Worm (Caenorhabditis elegans): ENCODE data around the gene K02A2.1.

Gene K02A2.1

DNA sequence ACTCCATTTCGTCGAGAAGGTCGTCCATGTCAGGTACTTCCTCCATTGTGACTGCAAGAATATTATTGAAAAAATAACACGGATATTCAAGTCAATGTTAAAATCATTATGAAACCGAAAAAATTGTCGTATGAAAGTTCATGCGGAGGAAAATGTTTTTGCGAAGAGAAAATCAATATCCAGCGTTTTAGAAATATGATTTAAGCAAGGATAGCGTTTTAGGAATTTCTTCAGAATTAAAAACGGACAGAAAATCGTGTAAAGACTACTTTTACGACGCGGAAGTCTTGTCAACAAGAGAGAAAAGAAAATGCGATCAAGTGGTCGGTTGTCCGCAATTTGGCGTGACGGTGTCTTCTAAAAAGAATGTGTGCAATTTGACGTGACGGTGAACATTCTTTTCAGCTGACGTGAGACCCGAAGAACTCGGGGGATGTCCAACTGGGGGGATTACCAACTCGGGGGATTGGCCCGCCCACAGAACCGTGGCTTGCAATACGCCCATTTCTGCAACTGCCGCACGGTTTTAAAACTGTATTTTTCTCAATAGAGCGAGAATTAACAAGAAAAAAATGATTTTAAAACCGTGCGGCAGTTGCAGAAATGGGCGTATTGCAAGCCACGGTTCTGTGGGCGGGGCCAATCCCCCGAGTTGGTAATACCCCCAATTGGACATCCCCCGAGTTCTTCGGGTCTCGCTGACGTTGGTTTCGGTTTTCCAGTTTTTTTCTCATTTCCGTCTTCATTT is 43.6 kb downstream of the K02A2.1 start, which contains the start of the genes aka-1 and ubc-6:
Gene aka-1, minus strand, starts transcription at position 51 of the 748 bp plus-strand sequence.
Gene ubc-6, plus strand, starts transcription at position 701 of the 748 bp plus-strand sequence.
- TF ChIP-seq him-1 (tag; optimal IDR thresholded peaks at IDR 0.05) (peak; percentile 78), W03F9.2 (tag; optimal IDR thresholded peaks at IDR 0.05) (peak; percentile 71), dao-5 (tag; optimal IDR thresholded peaks at IDR 0.05) (peak; percentile 7)

DNA sequence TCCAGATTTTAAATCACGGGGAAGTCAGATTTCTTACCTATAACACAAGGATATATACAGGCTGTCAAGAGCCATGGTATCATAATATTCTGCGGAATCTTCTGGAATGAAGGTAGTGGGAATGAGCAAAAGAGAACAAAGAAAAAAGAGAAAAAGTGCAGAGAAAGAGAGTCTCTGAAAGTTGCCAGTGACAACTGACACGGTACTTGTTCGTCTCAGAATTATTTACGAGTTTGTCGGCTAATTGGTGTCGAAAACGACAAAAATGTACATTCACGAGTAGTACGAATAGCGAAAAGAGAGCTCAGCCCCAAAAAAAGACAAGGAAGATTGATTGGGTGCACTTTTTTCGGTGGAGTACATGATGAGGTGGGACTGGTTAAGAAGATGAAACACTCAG is 48.0 kb downstream of the K02A2.1 start, which contains the start of gene cah-2:
Gene cah-2, minus strand, starts transcription at position 101 of the 400 bp plus-strand sequence.
- TF ChIP-seq him-1 (tag; optimal IDR thresholded peaks at IDR 0.05): no peak
- no peak for TF ChIP-seq dao-5 (tag; optimal IDR thresholded peaks at IDR 0.05)
- TF ChIP-seq W03F9.2 (tag; optimal IDR thresholded peaks at IDR 0.05): no peak
